Worm (Caenorhabditis elegans): ENCODE measurements around the gene dnc-2.

DNA sequence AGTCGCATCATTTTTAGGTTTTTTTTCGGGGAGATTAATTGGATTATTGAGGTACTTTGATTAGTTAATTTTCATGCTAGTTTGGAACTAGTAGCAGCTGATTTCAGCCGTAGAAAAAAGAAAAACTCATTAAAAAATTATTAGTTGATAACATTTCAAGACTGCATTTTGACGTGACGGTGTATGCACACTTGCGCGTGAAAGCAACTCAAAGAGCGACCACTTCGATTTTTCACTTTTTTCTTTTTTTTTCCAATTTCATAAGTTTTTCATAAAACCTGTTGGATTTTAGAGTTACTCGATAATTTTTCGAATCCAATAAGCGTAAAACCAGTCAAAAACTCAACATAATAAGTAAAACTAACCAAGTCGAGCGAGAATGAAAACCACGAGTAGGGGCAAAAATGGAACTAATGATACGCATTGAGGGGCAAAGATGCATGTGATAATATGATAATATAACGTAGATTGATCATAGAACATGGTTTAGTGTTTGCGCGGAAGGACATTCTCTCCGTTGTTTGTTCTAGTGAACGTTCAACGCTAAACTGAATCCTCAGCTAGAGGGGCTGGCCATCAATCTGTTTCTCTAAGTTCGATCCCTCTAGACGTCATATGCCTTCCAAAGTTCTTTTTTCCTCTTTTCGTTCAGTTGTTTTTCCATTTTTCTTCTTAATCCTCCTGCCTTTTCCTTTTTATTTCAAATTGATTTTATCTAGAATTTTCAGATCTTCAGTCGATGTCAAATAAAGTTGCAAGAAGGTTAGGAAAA is 22.8 kb upstream of the dnc-2 start, which contains the start of the genes F25B5.6 and F25B5.3:
- TF ChIP-seq him-1 (tag; optimal IDR thresholded peaks at IDR 0.05) (no peak), W03F9.2 (tag; optimal IDR thresholded peaks at IDR 0.05) (no peak)

Data from whole organism, L4/young adult.